Worm (Caenorhabditis elegans) whole organism, midembryonic: ENCODE results near the gene cht-6.

Experiments
- T22C8.4 ChIP-seq: fragments of 200-800 bp; sonication (Bioruptor generic); IDR thresholded peaks from 2 replicates; pipeline ENCODE4 v1.3.6; 2022; ENCODE audit warnings: missing genetic modification characterization, missing compliant biosample characterization
- flt-1 ChIP-seq: fragments of 200-800 bp; sonication (Bioruptor generic); IDR thresholded peaks from 2 replicates; pipeline ENCODE4 v1.3.6; 2022; ENCODE audit warnings: missing genetic modification characterization, missing compliant biosample characterization
- ztf-23 ChIP-seq: fragments of 200-800 bp; sonication (Bioruptor generic); IDR thresholded peaks from 2 replicates; pipeline ENCODE4 v1.3.6; 2022; ENCODE audit warnings: missing genetic modification reagents, missing genetic modification characterization, missing compliant biosample characterization
- ztf-29 ChIP-seq: fragments of 200-800 bp; sonication (Bioruptor generic); IDR thresholded peaks from 2 replicates; pipeline ENCODE4 v1.3.6; 2022; ENCODE audit warnings: missing genetic modification reagents, missing genetic modification characterization, missing compliant biosample characterization

ce11 chrV:6453122-6453521 lies 38.3 kb downstream of the cht-6 start, which contains the start of gene acl-9:
- TF ChIP-seq T22C8.4 (no peak), flt-1 (GFP tag; lab: Robert Waterston, UW) (no peak), ztf-29 (GFP tag; lab: Robert Waterston, UW) (no peak), ztf-23 (no peak)
